Fruit fly (Drosophila melanogaster): ENCODE data around the gene Sec20.

DNA sequence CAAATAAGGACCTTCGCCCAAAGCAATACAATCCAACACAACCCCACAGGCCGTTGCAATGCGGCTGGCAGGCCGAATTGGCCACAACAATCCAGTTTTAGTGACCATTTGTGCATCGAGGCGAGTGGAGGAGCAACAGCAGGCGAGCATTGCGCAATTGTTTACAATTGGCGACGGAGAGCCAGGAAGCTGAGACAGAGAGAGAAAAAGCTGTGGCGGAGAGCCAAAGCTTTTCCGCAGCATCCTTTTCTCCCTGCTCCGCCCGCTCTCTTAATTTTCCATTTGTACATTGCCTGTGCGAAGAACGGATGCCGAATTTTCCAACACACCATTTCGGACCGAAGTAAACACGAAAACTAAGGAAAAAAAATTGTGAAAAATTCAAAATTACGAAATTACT lies 42.9 kb downstream of the Sec20 start, which contains the start of gene kat-60L1:
- no peak for TF ChIP-seq Eip78C (GFP tag)
- TF ChIP-seq CG16779 (tag; optimal IDR thresholded peaks at IDR 0.05), result no peak
- no peak for TF ChIP-seq CG9139 (GFP tag; optimal IDR thresholded peaks at IDR 0.05)
- no peak for TF ChIP-seq CG8319 (GFP tag; optimal IDR thresholded peaks at IDR 0.05)
- no peak for TF ChIP-seq Gug (GFP tag; IDR thresholded peaks at IDR 0.05)
- no peak for TF ChIP-seq CG6808 (GFP tag; optimal IDR thresholded peaks at IDR 0.05)
- no peak for TF ChIP-seq CG4318 (GFP tag; optimal IDR thresholded peaks at IDR 0.05)
- no peak for TF ChIP-seq CG6854 (GFP tag; optimal IDR thresholded peaks at IDR 0.05)
- TF ChIP-seq CG11294 (GFP tag; IDR thresholded peaks at IDR 0.05), result no peak
- no peak for TF ChIP-seq Ets21C (GFP tag; optimal IDR thresholded peaks at IDR 0.05)
- TF ChIP-seq CG34406 (GFP tag; optimal IDR thresholded peaks at IDR 0.05), result no peak
- no peak for TF ChIP-seq acj6 (GFP tag; optimal IDR thresholded peaks at IDR 0.05)
- TF ChIP-seq vri (GFP tag; optimal IDR thresholded peaks at IDR 0.05), result no peak
- TF ChIP-seq CG15336 (GFP tag; IDR thresholded peaks at IDR 0.05), result no peak

Measured in whole organism, prepupa.